Worm (Caenorhabditis elegans) whole organism, young adult: Measurements from ENCODE around the gene enpp-1.
"Not testable (repeated sequence)": the region's sequence is repeated elsewhere in the genome, so short reads cannot be mapped to it uniquely, and the experiment has no call there.

Experiments
- C06A6.2 ChIP-seq: fragments of 200-800 bp; sonication (Bioruptor generic); conservative IDR thresholded peaks from 2 replicates; pipeline ENCODE4 v1.3.6; 2022; ENCODE audit warnings: missing genetic modification characterization, missing compliant biosample characterization
- D2030.7 ChIP-seq: fragments of 200-800 bp; sonication (Bioruptor generic); IDR thresholded peaks from 2 replicates; pipeline ENCODE4 v1.3.6; 2022; ENCODE audit warnings: missing genetic modification reagents, missing genetic modification characterization, missing compliant biosample characterization
- F33H1.4 ChIP-seq: fragments of 200-800 bp; sonication (Bioruptor generic); IDR thresholded peaks from 2 replicates; pipeline ENCODE4 v1.3.6; 2022; ENCODE audit warnings: missing genetic modification reagents, missing genetic modification characterization, missing compliant biosample characterization
- F55B11.4 ChIP-seq: sonication (generic microtip); optimal IDR thresholded peaks from 2 replicates; lab custom pipeline; 2016; ENCODE audit warnings: missing compliant biosample characterization, missing genetic modification characterization, borderline replicate concordance; ENCODE audit not compliant: insufficient read depth
- F57C9.4 ChIP-seq: sonication (generic microtip); optimal IDR thresholded peaks from 2 replicates; lab custom pipeline; 2017; ENCODE audit warnings: mild to moderate bottlenecking, missing genetic modification characterization, missing compliant biosample characterization
- Y53F4B.3 ChIP-seq: fragments of 200-800 bp; sonication (Bioruptor generic); IDR thresholded peaks from 2 replicates; pipeline ENCODE4 v1.3.6; 2022; ENCODE audit warnings: missing genetic modification reagents, missing genetic modification characterization, missing compliant biosample characterization
- Y67H2A.10 ChIP-seq: fragments of 200-800 bp; sonication (Bioruptor generic); conservative IDR thresholded peaks from 2 replicates; pipeline ENCODE4 v1.3.6; 2022; ENCODE audit warnings: missing genetic modification reagents, missing genetic modification characterization, missing compliant biosample characterization
- aptf-3 ChIP-seq: fragments of 200-800 bp; sonication (Bioruptor generic); IDR thresholded peaks from 2 replicates; pipeline ENCODE4 v1.3.6; 2022; ENCODE audit warnings: missing genetic modification characterization, missing compliant biosample characterization
- atf-7 ChIP-seq: sonication (generic microtip); optimal IDR thresholded peaks from 2 replicates; lab custom pipeline; 2017; ENCODE audit warnings: mild to moderate bottlenecking, missing genetic modification characterization, missing compliant biosample characterization
- attf-3 ChIP-seq: fragments of 200-800 bp; sonication (Bioruptor generic); conservative IDR thresholded peaks from 2 replicates; pipeline ENCODE4 v1.3.6; 2022; ENCODE audit warnings: missing genetic modification reagents, missing genetic modification characterization, missing compliant biosample characterization
- bed-1 ChIP-seq: fragments of 200-800 bp; sonication (Bioruptor generic); IDR thresholded peaks from 2 replicates; pipeline ENCODE4 v1.3.6; 2022; ENCODE audit warnings: missing genetic modification reagents, missing genetic modification characterization, missing compliant biosample characterization
- ccch-3 ChIP-seq: fragments of 200-800 bp; sonication (Bioruptor generic); optimal IDR thresholded peaks from 2 replicates; lab custom pipeline; 2018; ENCODE audit warnings: mild to moderate bottlenecking, missing genetic modification characterization, missing compliant biosample characterization
- ceh-40 ChIP-seq: fragments of 200-800 bp; sonication (Bioruptor generic); IDR thresholded peaks from 2 replicates; pipeline ENCODE4 v1.3.6; 2022; ENCODE audit warnings: missing genetic modification characterization, missing compliant biosample characterization
- ceh-91 ChIP-seq: fragments of 200-800 bp; sonication (Bioruptor generic); IDR thresholded peaks from 2 replicates; pipeline ENCODE4 v1.3.6; 2022; ENCODE audit warnings: missing genetic modification reagents, missing genetic modification characterization, missing compliant biosample characterization
- die-1 ChIP-seq: sonication (generic microtip); optimal IDR thresholded peaks from 2 replicates; lab custom pipeline; 2016; ENCODE audit warnings: missing genotype, mild to moderate bottlenecking, missing genetic modification characterization, missing compliant biosample characterization
- egrh-3 ChIP-seq: fragments of 200-800 bp; sonication (Bioruptor generic); IDR thresholded peaks from 2 replicates; pipeline ENCODE4 v1.3.6; 2022; ENCODE audit warnings: missing genetic modification reagents, missing genetic modification characterization, missing compliant biosample characterization
- ekl-4 ChIP-seq: fragments of 200-800 bp; sonication (Bioruptor generic); IDR thresholded peaks from 2 replicates; pipeline ENCODE4 v1.3.6; 2022; ENCODE audit warnings: missing genetic modification reagents, missing genetic modification characterization, missing compliant biosample characterization
- hmg-1.2 ChIP-seq: fragments of 200-800 bp; sonication (Bioruptor generic); IDR thresholded peaks from 2 replicates; pipeline ENCODE4 v1.3.6; 2022; ENCODE audit warnings: missing genetic modification reagents, missing genetic modification characterization, missing compliant biosample characterization
- hsf-1 ChIP-seq: fragments of 200-800 bp; sonication (Bioruptor generic); IDR thresholded peaks from 2 replicates; pipeline ENCODE4 v1.3.6; 2022; ENCODE audit warnings: missing genetic modification reagents, missing genetic modification characterization, missing compliant biosample characterization
- let-607 ChIP-seq, 2 experiments: fragments of 200-800 bp in 1 of 2; sonication (Bioruptor generic) in 1 of 2; sonication (generic microtip) in 1 of 2; optimal IDR thresholded peaks; 2 replicates each; lab custom pipeline; 2016 to 2018; ENCODE audit warnings: mild to moderate bottlenecking in 2 of 2, missing compliant biosample characterization in 2 of 2, missing genetic modification characterization in 2 of 2, moderate library complexity in 2 of 2, missing genotype in 1 of 2
- lin-35 ChIP-seq, 3 experiments: fragments of 150-350 bp in 2 of 3; sonication (generic microtip) in 1 of 3; optimal IDR thresholded peaks; 2 replicates each; lab custom pipeline; 2014 to 2018; ENCODE audit warnings: missing biosample characterization in 3 of 3, missing genetic modification characterization in 3 of 3, missing genetic modification reagents in 3 of 3
- lin-40 ChIP-seq: sonication (generic microtip); optimal IDR thresholded peaks from 2 replicates; lab custom pipeline; 2016; ENCODE audit warnings: missing genetic modification characterization, mild to moderate bottlenecking, missing compliant biosample characterization, missing genotype, missing genetic modification reagents
- lin-54 ChIP-seq: fragments of 200-800 bp; sonication (Bioruptor generic); optimal IDR thresholded peaks from 2 replicates; lab custom pipeline; 2018; ENCODE audit warnings: mild to moderate bottlenecking, missing genetic modification characterization, missing compliant biosample characterization
- lir-1 ChIP-seq: fragments of 200-800 bp; sonication (Bioruptor generic); conservative IDR thresholded peaks from 2 replicates; pipeline ENCODE4 v1.3.6; 2022; ENCODE audit warnings: missing genetic modification reagents, missing genetic modification characterization, missing compliant biosample characterization
- lsl-1 ChIP-seq: fragments of 200-800 bp; sonication (Bioruptor generic); optimal IDR thresholded peaks from 2 replicates; lab custom pipeline; 2018; ENCODE audit warnings: mild to moderate bottlenecking, missing genetic modification characterization, moderate library complexity, missing compliant biosample characterization
- madf-10 ChIP-seq: sonication (generic microtip); optimal IDR thresholded peaks from 2 replicates; lab custom pipeline; 2016; ENCODE audit warnings: mild to moderate bottlenecking, missing genetic modification characterization, missing compliant biosample characterization
- rec-8 ChIP-seq, 2 experiments: sonication (generic microtip); optimal IDR thresholded peaks; 2 replicates each; lab custom pipeline; 2016; ENCODE audit warnings: mild to moderate bottlenecking in 2 of 2, missing genetic modification characterization in 2 of 2, missing genetic modification reagents in 2 of 2, missing genotype in 2 of 2, missing biosample characterization in 1 of 2, missing compliant biosample characterization in 1 of 2, moderate library complexity in 1 of 2
- sea-2 ChIP-seq: fragments of 200-800 bp; sonication (Bioruptor generic); IDR thresholded peaks from 2 replicates; pipeline ENCODE4 v1.3.6; 2022; ENCODE audit warnings: missing genetic modification characterization, missing compliant biosample characterization
- tbx-9 ChIP-seq: sonication (generic microtip); optimal IDR thresholded peaks from 2 replicates; lab custom pipeline; 2016; ENCODE audit warnings: borderline replicate concordance, missing genetic modification characterization, inconsistent platforms, missing compliant biosample characterization
- xnd-1 ChIP-seq: sonication (generic microtip); optimal IDR thresholded peaks from 2 replicates; lab custom pipeline; 2016; ENCODE audit warnings: missing genotype, missing genetic modification reagents, missing genetic modification characterization, missing compliant biosample characterization
- zfh-2 ChIP-seq: fragments of 200-800 bp; sonication (Bioruptor generic); conservative IDR thresholded peaks from 2 replicates; pipeline ENCODE4 v1.3.6; 2022; ENCODE audit warnings: missing genetic modification reagents, missing genetic modification characterization, missing compliant biosample characterization
- ztf-25 ChIP-seq: fragments of 200-800 bp; sonication (Bioruptor generic); IDR thresholded peaks from 2 replicates; pipeline ENCODE4 v1.3.6; 2022; ENCODE audit warnings: missing genetic modification reagents, missing genetic modification characterization, missing compliant biosample characterization
- ztf-26 ChIP-seq: sonication (generic microtip); optimal IDR thresholded peaks from 2 replicates; lab custom pipeline; 2017; ENCODE audit warnings: missing genetic modification characterization, missing compliant biosample characterization

enpp-1 gene

DNA sequence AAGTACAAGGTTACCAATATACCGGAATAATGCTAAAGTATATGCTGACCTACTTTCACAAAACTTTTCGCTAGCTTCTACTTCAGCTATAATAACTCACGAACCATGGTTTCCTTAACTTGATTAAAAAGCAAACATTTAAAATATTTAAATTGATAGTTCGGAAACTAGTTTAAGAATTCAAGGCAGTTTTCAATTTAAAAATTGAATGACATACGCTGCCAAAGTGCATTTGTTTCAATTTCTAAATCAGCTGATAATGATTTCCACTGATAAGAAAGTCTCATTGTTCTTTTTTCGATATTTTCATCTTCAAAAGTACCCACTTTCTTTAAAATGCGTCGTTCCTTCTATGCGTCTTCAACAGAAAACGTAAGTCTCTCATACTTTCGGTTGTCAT is at the start of gene enpp-1:
Gene enpp-1 (plus strand): TSS at position 301 of the 400 bp plus-strand sequence.
- TF ChIP-seq egrh-3 (GFP tag; lab: Robert Waterston, UW); lin-40 (tag; lab: Kevin White, UChicago); ekl-4 (GFP tag; lab: Robert Waterston, UW): not testable (repeated sequence)

ce11 chrV:12082932-12083331 is 48.3 kb upstream of the enpp-1 start, which contains the start of gene R07B7.10:
Gene R07B7.10, plus strand, starts transcription at chrV:12083216.
- peak; percentile 75; the same call in 1 of the 2 replicates for TF ChIP-seq hmg-1.2 (GFP tag; lab: Robert Waterston, UW)
- no peak for TF ChIP-seq D2030.7

- TF ChIP-seq sea-2 (no peak), lir-1 (GFP tag; lab: Robert Waterston, UW) (no peak), die-1 (tag; lab: Kevin White, UChicago) (no peak), atf-7 (tag; lab: Kevin White, UChicago) (no peak), F57C9.4 (tag; lab: Kevin White, UChicago) (no peak), ztf-26 (tag; lab: Kevin White, UChicago) (no peak), ccch-3 (GFP tag; lab: Kevin White, UChicago) (no peak), ztf-25 (GFP tag; lab: Robert Waterston, UW) (no peak), hsf-1 (no peak), tbx-9 (tag; lab: Kevin White, UChicago) (no peak), ceh-91 (GFP tag; lab: Robert Waterston, UW) (no peak), let-607 (tag; optimal IDR thresholded peaks at IDR 0.05; lab: Kevin White, UChicago) (no peak), lin-35 (GFP tag; optimal IDR thresholded peaks at IDR 0.05; lab: Kevin White, UChicago) (no peak), rec-8 (tag; optimal IDR thresholded peaks at IDR 0.05; lab: Kevin White, UChicago) (no peak), Y53F4B.3 (GFP tag; lab: Robert Waterston, UW) (no peak), C06A6.2 (GFP tag; lab: Robert Waterston, UW) (no peak), ceh-40 (GFP tag; lab: Robert Waterston, UW) (no peak), aptf-3 (GFP tag; lab: Robert Waterston, UW) (no peak), lsl-1 (GFP tag; lab: Kevin White, UChicago) (no peak), bed-1 (GFP tag; lab: Robert Waterston, UW) (no peak)
- TF ChIP-seq, all 124 proteins: peak for 0
Observed at ce11 chrV:12084216-12084615, 47.0 kb upstream of the enpp-1 start, which contains the start of gene R07B7.8. Gene R07B7.8, minus strand, starts transcription at chrV:12084316.

DNA sequence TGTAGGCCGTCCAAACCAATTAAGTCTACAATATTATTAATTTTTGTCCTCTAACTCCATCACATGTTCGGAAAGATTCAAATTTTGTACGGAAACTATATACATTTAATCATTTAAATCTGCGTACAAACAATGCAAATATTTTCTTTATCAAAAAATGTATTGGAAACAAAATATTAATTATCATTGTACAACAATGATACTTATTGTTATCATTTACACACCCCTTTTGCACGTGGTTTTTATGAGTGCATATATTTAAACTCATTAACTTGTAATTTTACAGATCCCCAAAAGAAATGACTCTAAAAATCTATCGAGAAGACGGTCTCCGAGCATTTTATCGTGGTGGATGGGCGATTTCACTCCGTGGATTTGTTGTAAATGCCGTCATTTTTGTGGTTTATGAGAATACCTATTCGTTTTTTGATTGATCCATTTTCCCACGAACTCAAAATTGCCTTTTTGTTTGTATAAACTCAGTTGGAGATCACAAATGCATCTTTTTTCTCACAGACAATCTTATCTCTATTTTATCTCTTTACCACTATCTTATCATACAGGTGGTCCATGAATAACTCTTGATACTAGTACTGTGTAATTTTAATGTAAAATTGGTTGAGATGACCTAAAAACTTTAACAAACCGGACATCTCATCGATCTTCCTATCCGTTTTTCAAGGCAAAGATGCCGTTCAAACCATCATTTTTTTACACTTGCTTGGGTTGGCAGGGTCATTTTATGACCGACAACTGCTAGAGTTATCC is 45.2 kb upstream of the enpp-1 start:
- no peak for TF ChIP-seq lin-54 (GFP tag; lab: Kevin White, UChicago)
- TF ChIP-seq F55B11.4 (tag; lab: Kevin White, UChicago): no peak
- no peak for TF ChIP-seq die-1 (tag; lab: Kevin White, UChicago)
- no peak for TF ChIP-seq xnd-1
- TF ChIP-seq sea-2: no peak
- TF ChIP-seq F33H1.4 (GFP tag; lab: Robert Waterston, UW): no peak
- no peak for TF ChIP-seq Y67H2A.10
- no peak for TF ChIP-seq bed-1 (GFP tag; lab: Robert Waterston, UW)
- TF ChIP-seq attf-3 (GFP tag; lab: Robert Waterston, UW): no peak
- no peak for TF ChIP-seq atf-7 (tag; lab: Kevin White, UChicago)
- no peak for TF ChIP-seq aptf-3 (GFP tag; lab: Robert Waterston, UW)
- no peak for TF ChIP-seq zfh-2 (GFP tag; lab: Robert Waterston, UW)
- TF ChIP-seq madf-10: no peak
- no peak for TF ChIP-seq ekl-4 (GFP tag; lab: Robert Waterston, UW)
